Worm (Caenorhabditis elegans): ENCODE results near the gene nspd-5.

DNA sequence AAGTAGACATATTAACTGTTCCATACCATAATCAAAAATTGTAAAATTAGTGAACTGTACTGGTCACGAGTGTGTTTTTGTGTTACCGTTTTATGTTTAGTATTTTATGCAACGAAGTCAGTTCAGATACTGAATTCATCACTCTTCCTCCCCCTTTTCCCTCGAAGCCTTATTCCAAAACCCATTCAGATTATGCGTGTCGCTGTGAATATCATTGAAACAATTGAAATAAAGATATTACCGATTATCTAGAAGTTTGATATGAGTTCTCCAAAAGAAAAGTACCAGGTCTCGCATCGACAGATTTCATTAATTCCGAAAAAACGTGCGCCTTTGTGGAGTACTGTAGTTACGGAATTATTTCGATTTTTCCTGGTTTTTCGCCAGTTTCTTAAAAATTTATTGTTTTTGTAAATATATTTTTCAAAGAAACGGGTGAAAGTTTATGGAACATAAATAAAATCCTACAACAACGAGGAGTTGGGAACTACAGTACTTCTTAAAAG is 1.2 kb downstream of the nspd-5 start:
- TF ChIP-seq him-1 (tag; optimal IDR thresholded peaks at IDR 0.05) (no peak), dao-5 (tag; optimal IDR thresholded peaks at IDR 0.05) (no peak)
